Worm (Caenorhabditis elegans) whole organism, L3 larva: ENCODE data around the gene F40F8.4.

Source experiments
- R02D3.7 ChIP-seq: fragments of 150-350 bp; optimal IDR thresholded peaks from 2 replicates; lab custom pipeline; 2014; ENCODE audit warnings: missing biosample characterization, missing genetic modification characterization
- ZK546.5 ChIP-seq: sonication (generic microtip); optimal IDR thresholded peaks from 2 replicates; lab custom pipeline; 2017; ENCODE audit warnings: missing biosample characterization, missing genetic modification characterization
- ama-1 ChIP-seq: fragments of 150-350 bp; optimal IDR thresholded peaks from 2 replicates; lab custom pipeline; 2018
- ceh-82 ChIP-seq: fragments of 150-350 bp; optimal IDR thresholded peaks from 2 replicates; lab custom pipeline; 2014; ENCODE audit warnings: missing biosample characterization, missing genetic modification characterization
- sea-2 ChIP-seq: fragments of 150-350 bp; sonication (generic microtip); optimal IDR thresholded peaks from 4 replicates; lab custom pipeline; 2014; ENCODE audit warnings: missing biosample characterization, missing genetic modification reagents, missing genetic modification characterization
- skn-1 ChIP-seq: fragments of 150-350 bp; optimal IDR thresholded peaks from 2 replicates; lab custom pipeline; 2014; ENCODE audit warnings: missing biosample characterization, missing genetic modification characterization
- unc-62 ChIP-seq: fragments of 150-350 bp; sonication (generic microtip); optimal IDR thresholded peaks from 4 replicates; lab custom pipeline; 2014; ENCODE audit warnings: missing biosample characterization, missing genetic modification reagents, missing genetic modification characterization

- TF ChIP-seq ceh-82 (tag; lab: Kevin White, UChicago) (no peak), R02D3.7 (tag; lab: Kevin White, UChicago) (no peak), ama-1 (lab: Kevin White, UChicago) (no peak), skn-1 (tag; lab: Kevin White, UChicago) (no peak), sea-2 (no peak), unc-62 (GFP tag; lab: Kevin White, UChicago) (no peak), ZK546.5 (tag; lab: Kevin White, UChicago) (no peak)
Measured at ce11 chrII:11142571-11142970, 2.5 kb upstream of the F40F8.4 start, which contains the start of gene arrd-6.
